Worm (Caenorhabditis elegans) whole organism, L3 larva: ENCODE data around the gene F10C1.9.

Source experiments
- R02D3.7 ChIP-seq: fragments of 150-350 bp; optimal IDR thresholded peaks from 2 replicates; lab custom pipeline; 2014; ENCODE audit warnings: missing biosample characterization, missing genetic modification characterization
- aly-2 ChIP-seq: fragments of 150-350 bp; optimal IDR thresholded peaks from 2 replicates; lab custom pipeline; 2014; ENCODE audit warnings: missing biosample characterization, missing genetic modification characterization
- ama-1 ChIP-seq: fragments of 150-350 bp; optimal IDR thresholded peaks from 2 replicates; lab custom pipeline; 2018
- ceh-16 ChIP-seq: sonication (generic microtip); optimal IDR thresholded peaks from 2 replicates; lab custom pipeline; 2017; ENCODE audit warnings: missing biosample characterization, missing genetic modification characterization
- ceh-82 ChIP-seq: fragments of 150-350 bp; optimal IDR thresholded peaks from 2 replicates; lab custom pipeline; 2014; ENCODE audit warnings: missing biosample characterization, missing genetic modification characterization
- ceh-9 ChIP-seq: sonication (generic microtip); optimal IDR thresholded peaks from 2 replicates; lab custom pipeline; 2018; ENCODE audit warnings: missing biosample characterization, missing genetic modification characterization
- egl-27 ChIP-seq: sonication (generic microtip); optimal IDR thresholded peaks from 4 replicates; lab custom pipeline; 2017; ENCODE audit warnings: missing biosample characterization, missing genetic modification reagents, missing genetic modification characterization
- egl-5 ChIP-seq: fragments of 150-350 bp; optimal IDR thresholded peaks from 2 replicates; lab custom pipeline; 2017; ENCODE audit warnings: missing biosample characterization, missing genetic modification reagents, missing genetic modification characterization, inconsistent platforms
- elt-1 ChIP-seq: fragments of 150-350 bp; optimal IDR thresholded peaks from 2 replicates; lab custom pipeline; 2014; ENCODE audit warnings: missing biosample characterization, missing genetic modification characterization
- elt-2 ChIP-seq: sonication (generic microtip); optimal IDR thresholded peaks from 2 replicates; lab custom pipeline; 2016; ENCODE audit warnings: missing genetic modification reagents, mild to moderate bottlenecking, missing genetic modification characterization, missing compliant biosample characterization
- elt-3 ChIP-seq, 3 experiments: fragments of 150-350 bp in 1 of 3; sonication (generic microtip) in 2 of 3; optimal IDR thresholded peaks; 2 replicates in 2 of 3; 4 replicates in 1 of 3; lab custom pipeline; 2014 to 2017; ENCODE audit warnings: missing biosample characterization in 3 of 3, missing genetic modification characterization in 3 of 3
- eor-1 ChIP-seq, 2 experiments: fragments of 150-350 bp; optimal IDR thresholded peaks; 2 replicates each; lab custom pipeline; 2014 to 2018; ENCODE audit warnings: missing biosample characterization in 2 of 2, missing genetic modification characterization in 2 of 2
- fkh-10 ChIP-seq: sonication (generic microtip); optimal IDR thresholded peaks from 2 replicates; lab custom pipeline; 2017; ENCODE audit warnings: missing biosample characterization, missing genetic modification reagents, missing genetic modification characterization
- fos-1 ChIP-seq: fragments of 150-350 bp; optimal IDR thresholded peaks from 2 replicates; lab custom pipeline; 2014; ENCODE audit warnings: missing biosample characterization, missing genetic modification characterization
- hmg-11 ChIP-seq: sonication (generic microtip); optimal IDR thresholded peaks from 2 replicates; lab custom pipeline; 2016; ENCODE audit warnings: missing genetic modification characterization, missing compliant biosample characterization
- jun-1 ChIP-seq: fragments of 150-350 bp; optimal IDR thresholded peaks from 2 replicates; lab custom pipeline; 2014; ENCODE audit warnings: missing biosample characterization, missing genetic modification reagents, missing genetic modification characterization
- lin-39 ChIP-seq: fragments of 150-350 bp; optimal IDR thresholded peaks from 2 replicates; lab custom pipeline; 2018; ENCODE audit warnings: missing biosample characterization, missing genetic modification reagents, missing genetic modification characterization
- lsy-12 ChIP-seq: sonication (generic microtip); optimal IDR thresholded peaks from 2 replicates; lab custom pipeline; 2016; ENCODE audit warnings: mild to moderate bottlenecking, missing genetic modification characterization, missing compliant biosample characterization
- mdl-1 ChIP-seq: fragments of 150-350 bp; optimal IDR thresholded peaks from 2 replicates; lab custom pipeline; 2014; ENCODE audit warnings: missing biosample characterization, missing genetic modification characterization
- mml-1 ChIP-seq: fragments of 150-350 bp; sonication (generic microtip); optimal IDR thresholded peaks from 3 replicates; lab custom pipeline; 2014; ENCODE audit warnings: missing biosample characterization, missing genetic modification characterization
- nfya-1 ChIP-seq: sonication (generic microtip); optimal IDR thresholded peaks from 2 replicates; lab custom pipeline; 2017; ENCODE audit warnings: missing genetic modification characterization, mild to moderate bottlenecking, missing compliant biosample characterization, antibody characterized with exemption, moderate library complexity; ENCODE audit not compliant: insufficient read depth
- nhr-11 ChIP-seq: fragments of 150-350 bp; optimal IDR thresholded peaks from 2 replicates; lab custom pipeline; 2014; ENCODE audit warnings: missing biosample characterization, missing genetic modification characterization
- nhr-12 ChIP-seq: fragments of 150-350 bp; optimal IDR thresholded peaks from 2 replicates; lab custom pipeline; 2014; ENCODE audit warnings: missing biosample characterization, missing genetic modification characterization
- nhr-23 ChIP-seq: fragments of 150-350 bp; optimal IDR thresholded peaks from 2 replicates; lab custom pipeline; 2014; ENCODE audit warnings: missing biosample characterization, missing genetic modification reagents, missing genetic modification characterization
- nhr-237 ChIP-seq: fragments of 150-350 bp; optimal IDR thresholded peaks from 2 replicates; lab custom pipeline; 2014; ENCODE audit warnings: missing biosample characterization, missing genetic modification characterization
- nhr-25 ChIP-seq: sonication (generic microtip); optimal IDR thresholded peaks from 2 replicates; lab custom pipeline; 2017; ENCODE audit warnings: missing biosample characterization, missing genetic modification characterization
- nhr-28 ChIP-seq: fragments of 150-350 bp; optimal IDR thresholded peaks from 2 replicates; lab custom pipeline; 2014; ENCODE audit warnings: missing biosample characterization, missing genetic modification characterization
- nhr-43 ChIP-seq: sonication (generic microtip); optimal IDR thresholded peaks from 2 replicates; lab custom pipeline; 2016; ENCODE audit warnings: mild to moderate bottlenecking, missing genetic modification characterization, missing compliant biosample characterization; ENCODE audit not compliant: poor library complexity, severe bottlenecking
- nhr-67 ChIP-seq: fragments of 150-350 bp; optimal IDR thresholded peaks from 2 replicates; lab custom pipeline; 2014; ENCODE audit warnings: missing biosample characterization, missing genetic modification characterization
- nhr-77 ChIP-seq: fragments of 150-350 bp; optimal IDR thresholded peaks from 2 replicates; lab custom pipeline; 2014; ENCODE audit warnings: missing biosample characterization, missing genetic modification characterization
- pqm-1 ChIP-seq: fragments of 150-350 bp; optimal IDR thresholded peaks from 2 replicates; lab custom pipeline; 2017; ENCODE audit warnings: missing biosample characterization, missing genetic modification characterization, inconsistent platforms
- snpc-4 ChIP-seq: fragments of 150-350 bp; optimal IDR thresholded peaks from 2 replicates; lab custom pipeline; 2014; ENCODE audit warnings: missing biosample characterization, missing genetic modification characterization
- tbx-2 ChIP-seq: sonication (generic microtip); optimal IDR thresholded peaks from 2 replicates; lab custom pipeline; 2016; ENCODE audit warnings: mild to moderate bottlenecking, missing genetic modification characterization, missing compliant biosample characterization
- unc-39 ChIP-seq: sonication (generic microtip); optimal IDR thresholded peaks from 4 replicates; lab custom pipeline; 2017; ENCODE audit warnings: missing biosample characterization, missing genetic modification characterization
- unc-62 ChIP-seq: fragments of 150-350 bp; sonication (generic microtip); optimal IDR thresholded peaks from 4 replicates; lab custom pipeline; 2014; ENCODE audit warnings: missing biosample characterization, missing genetic modification reagents, missing genetic modification characterization
- ztf-11 ChIP-seq: fragments of 150-350 bp; optimal IDR thresholded peaks from 2 replicates; lab custom pipeline; 2014; ENCODE audit warnings: missing biosample characterization, missing genetic modification characterization
- ztf-4 ChIP-seq: fragments of 150-350 bp; optimal IDR thresholded peaks from 2 replicates; lab custom pipeline; 2014; ENCODE audit warnings: missing biosample characterization, missing genetic modification characterization

F10C1.9 gene

ce11 chrII:5745088-5745487 is at the start of gene F10C1.9:
Gene F10C1.9 (minus strand): TSS chrII:5745284.
- TF ChIP-seq nhr-237 (tag; lab: Kevin White, UChicago) (no peak), elt-2 (peak; percentile 69)

- no peak for TF ChIP-seq fkh-10 (GFP tag; lab: Kevin White, UChicago)
- TF ChIP-seq nhr-28 (tag; lab: Kevin White, UChicago), result no peak
- TF ChIP-seq lin-39, result no peak
- TF ChIP-seq nhr-237 (tag; lab: Kevin White, UChicago), result no peak
- TF ChIP-seq nhr-12 (tag; lab: Kevin White, UChicago), result no peak
- no peak for TF ChIP-seq mdl-1 (tag; lab: Kevin White, UChicago)
- TF ChIP-seq nhr-67, result no peak
- no peak for TF ChIP-seq snpc-4 (tag; lab: Kevin White, UChicago)
- TF ChIP-seq elt-1, result no peak
- TF ChIP-seq ceh-16 (tag; lab: Kevin White, UChicago), result no peak
- TF ChIP-seq hmg-11, result no peak
- no peak for TF ChIP-seq ztf-11 (tag; lab: Kevin White, UChicago)
- no peak for TF ChIP-seq ztf-4 (tag; lab: Kevin White, UChicago)
- TF ChIP-seq elt-3 (tag; optimal IDR thresholded peaks at IDR 0.05; lab: Kevin White, UChicago), result no peak
- no peak for TF ChIP-seq jun-1
- no peak for TF ChIP-seq pqm-1 (tag; lab: Kevin White, UChicago)
- TF ChIP-seq, all 47 proteins: peak for 0
Measured at ce11 chrII:5794195-5794594, 49.1 kb upstream of the F10C1.9 start, which contains the start of gene acdh-8. Gene acdh-8 (plus strand): TSS chrII:5794495.

ce11 chrII:5792490-5792889 is 47.4 kb upstream of the F10C1.9 start, which contains the start of gene K05F1.14:
Gene K05F1.14 (minus strand): TSS chrII:5792590.
- TF ChIP-seq pqm-1 (tag; lab: Kevin White, UChicago) (no peak), unc-39 (tag; lab: Kevin White, UChicago) (no peak), egl-27 (tag; lab: Kevin White, UChicago) (no peak), tbx-2 (tag; lab: Kevin White, UChicago) (no peak), elt-1 (no peak), nhr-11 (tag; lab: Kevin White, UChicago) (no peak), nfya-1 (tag; lab: Kevin White, UChicago) (no peak), lsy-12 (tag; lab: Kevin White, UChicago) (no peak), eor-1 (tag; optimal IDR thresholded peaks at IDR 0.05; lab: Kevin White, UChicago) (no peak), jun-1 (no peak), ceh-9 (tag; lab: Kevin White, UChicago) (no peak), nhr-25 (tag; lab: Kevin White, UChicago) (no peak), mml-1 (tag; lab: Kevin White, UChicago) (no peak), R02D3.7 (tag; lab: Kevin White, UChicago) (no peak), nhr-43 (no peak), nhr-12 (tag; lab: Kevin White, UChicago) (no peak), hmg-11 (no peak)

- TF ChIP-seq R02D3.7 (tag; lab: Kevin White, UChicago), result no peak
- peak; percentile 39 for TF ChIP-seq elt-1
- TF ChIP-seq elt-3 (tag; optimal IDR thresholded peaks at IDR 0.05; lab: Kevin White, UChicago), result no peak
- no peak for TF ChIP-seq nhr-77 (tag; lab: Kevin White, UChicago)
- TF ChIP-seq egl-27 (tag; lab: Kevin White, UChicago), result no peak
- no peak for TF ChIP-seq ceh-9 (tag; lab: Kevin White, UChicago)
- TF ChIP-seq lin-39, result peak; percentile 20
- no peak for TF ChIP-seq unc-39 (tag; lab: Kevin White, UChicago)
- no peak for TF ChIP-seq nhr-11 (tag; lab: Kevin White, UChicago)
- no peak for TF ChIP-seq unc-62 (GFP tag; lab: Kevin White, UChicago)
- no peak for TF ChIP-seq ceh-82
- TF ChIP-seq nhr-23, result no peak
- no peak for TF ChIP-seq mml-1 (tag; lab: Kevin White, UChicago)
- no peak for TF ChIP-seq pqm-1 (tag; lab: Kevin White, UChicago)
- no peak for TF ChIP-seq ama-1
- no peak for TF ChIP-seq ceh-16 (tag; lab: Kevin White, UChicago)
- TF ChIP-seq elt-2, result no peak
- no peak for TF ChIP-seq hmg-11
- no peak for TF ChIP-seq fos-1
- no peak for TF ChIP-seq ztf-4 (tag; lab: Kevin White, UChicago)
- no peak for TF ChIP-seq ztf-11 (tag; lab: Kevin White, UChicago)
- no peak for TF ChIP-seq nfya-1 (tag; lab: Kevin White, UChicago)
- no peak for TF ChIP-seq aly-2 (tag; lab: Kevin White, UChicago)
- TF ChIP-seq jun-1, result no peak
- peak; percentile 70 for TF ChIP-seq egl-5
- no peak for TF ChIP-seq tbx-2 (tag; lab: Kevin White, UChicago)
- TF ChIP-seq, all 47 proteins: peak for 3
Measured at ce11 chrII:5790313-5790773, 45.3 kb upstream of the F10C1.9 start, which contains the start of gene lect-2. Gene lect-2 (plus strand): TSS chrII:5790723.
